Fruit fly (Drosophila melanogaster) whole organism, prepupa: ENCODE data around the gene CG42847.

Experiments
- Blimp-1 ChIP-seq: fragments of 200-800 bp; sonication (Bioruptor generic); optimal IDR thresholded peaks from 3 replicates; lab custom pipeline; 2017; ENCODE audit warnings: missing biosample characterization, missing genetic modification characterization, mild to moderate bottlenecking, moderate library complexity, missing genetic modification reagents
- CG10669 ChIP-seq: fragments of 200-800 bp; sonication (Bioruptor generic); optimal IDR thresholded peaks from 3 replicates; lab custom pipeline; 2018; ENCODE audit warnings: missing biosample characterization, mild to moderate bottlenecking, missing genetic modification characterization, moderate library complexity
- CG11762 ChIP-seq: fragments of 200-800 bp; sonication (Bioruptor generic); optimal IDR thresholded peaks from 3 replicates; lab custom pipeline; 2016; ENCODE audit warnings: missing biosample characterization, missing genetic modification characterization; ENCODE audit not compliant: insufficient read depth
- CG11902 ChIP-seq: fragments of 200-800 bp; sonication (Bioruptor generic); optimal IDR thresholded peaks from 3 replicates; lab custom pipeline; 2016; ENCODE audit warnings: missing biosample characterization, missing genetic modification characterization
- CG15336 ChIP-seq: fragments of 200-800 bp; sonication (Bioruptor generic); IDR thresholded peaks from 2 replicates; pipeline ENCODE4 v1.3.6; 2022; ENCODE audit warnings: missing biosample characterization, missing genetic modification characterization
- CG16779 ChIP-seq: fragments of 200-800 bp; sonication (Bioruptor generic); optimal IDR thresholded peaks from 3 replicates; lab custom pipeline; 2017; ENCODE audit warnings: missing biosample characterization, mild to moderate bottlenecking, missing genetic modification characterization
- CG3032 ChIP-seq: fragments of 200-800 bp; optimal IDR thresholded peaks from 2 replicates; lab custom pipeline; 2019; ENCODE audit warnings: missing biosample characterization, mild to moderate bottlenecking, missing genetic modification characterization, moderate library complexity
- CG31627 ChIP-seq: fragments of 200-800 bp; sonication (Bioruptor generic); optimal IDR thresholded peaks from 3 replicates; lab custom pipeline; 2016; ENCODE audit warnings: missing biosample characterization, missing genetic modification characterization
- CG32006 ChIP-seq: fragments of 200-800 bp; sonication (Bioruptor generic); optimal IDR thresholded peaks from 3 replicates; lab custom pipeline; 2017; ENCODE audit warnings: missing biosample characterization, mild to moderate bottlenecking, missing genetic modification characterization
- CG6163 ChIP-seq: fragments of 200-800 bp; sonication (Bioruptor generic); IDR thresholded peaks from 3 replicates; pipeline ENCODE4 v1.3.6; 2022; ENCODE audit warnings: missing biosample characterization, missing genetic modification characterization
- CG6276 ChIP-seq: fragments of 200-800 bp; sonication (Bioruptor generic); optimal IDR thresholded peaks from 2 replicates; lab custom pipeline; 2017; ENCODE audit warnings: missing biosample characterization, mild to moderate bottlenecking, missing genetic modification characterization
- CG6792 ChIP-seq: fragments of 200-800 bp; sonication (Bioruptor generic); optimal IDR thresholded peaks from 3 replicates; lab custom pipeline; 2016; ENCODE audit warnings: missing biosample characterization, missing genetic modification characterization
- CG8119 ChIP-seq: fragments of 200-800 bp; sonication (Bioruptor generic); IDR thresholded peaks from 3 replicates; pipeline ENCODE4 v1.3.6; 2022; ENCODE audit warnings: missing biosample characterization, missing genetic modification characterization
- CG8319 ChIP-seq: fragments of 200-800 bp; sonication (Bioruptor generic); optimal IDR thresholded peaks from 3 replicates; lab custom pipeline; 2016; ENCODE audit warnings: missing biosample characterization, missing genetic modification characterization
- CG9139 ChIP-seq: fragments of 200-800 bp; sonication (Bioruptor generic); optimal IDR thresholded peaks from 3 replicates; lab custom pipeline; 2017; ENCODE audit warnings: missing biosample characterization, mild to moderate bottlenecking, missing genetic modification characterization
- Eip78C ChIP-seq: fragments of 200-800 bp; sonication (Bioruptor generic); peaks from one replicate; lab custom pipeline; 2016; ENCODE audit warnings: missing biosample characterization, missing genetic modification characterization
- Eip93F ChIP-seq: fragments of 200-800 bp; sonication (Bioruptor generic); optimal IDR thresholded peaks from 2 replicates; lab custom pipeline; 2016; ENCODE audit warnings: missing biosample characterization, mild to moderate bottlenecking, missing genetic modification characterization
- Ets21C ChIP-seq: fragments of 200-800 bp; sonication (Bioruptor generic); optimal IDR thresholded peaks from 3 replicates; lab custom pipeline; 2016; ENCODE audit warnings: missing biosample characterization, missing genetic modification characterization
- Ets96B ChIP-seq: fragments of 200-800 bp; optimal IDR thresholded peaks from 2 replicates; lab custom pipeline; 2019; ENCODE audit warnings: missing biosample characterization, mild to moderate bottlenecking, missing genetic modification characterization, moderate library complexity
- Gug ChIP-seq: fragments of 200-800 bp; sonication (Bioruptor generic); IDR thresholded peaks from 2 replicates; pipeline ENCODE4 v1.3.6; 2022; ENCODE audit warnings: missing biosample characterization, missing genetic modification characterization
- Hr38 ChIP-seq: sonication (Bioruptor generic); optimal IDR thresholded peaks from 2 replicates; lab custom pipeline; 2016; ENCODE audit warnings: missing biosample characterization, missing genetic modification characterization
- Hr39 ChIP-seq: fragments of 200-800 bp; sonication (Bioruptor generic); optimal IDR thresholded peaks from 2 replicates; lab custom pipeline; 2016; ENCODE audit warnings: missing biosample characterization, missing genetic modification characterization
- Hr4 ChIP-seq: fragments of 200-800 bp; sonication (Bioruptor generic); optimal IDR thresholded peaks from 3 replicates; lab custom pipeline; 2016; ENCODE audit warnings: missing biosample characterization, missing genetic modification characterization
- Lpt ChIP-seq: fragments of 200-800 bp; sonication (Bioruptor generic); optimal IDR thresholded peaks from 3 replicates; lab custom pipeline; 2016; ENCODE audit warnings: missing biosample characterization, missing genetic modification characterization
- Met ChIP-seq: fragments of 200-800 bp; sonication (Bioruptor generic); optimal IDR thresholded peaks from 3 replicates; lab custom pipeline; 2016; ENCODE audit warnings: missing biosample characterization, missing genetic modification characterization
- OdsH ChIP-seq: fragments of 200-800 bp; sonication (Bioruptor generic); optimal IDR thresholded peaks from 3 replicates; lab custom pipeline; 2016; ENCODE audit warnings: missing biosample characterization, missing genetic modification characterization
- Sox102F ChIP-seq: fragments of 200-800 bp; sonication (Bioruptor generic); optimal IDR thresholded peaks from 2 replicates; lab custom pipeline; 2016; ENCODE audit warnings: missing biosample characterization, mild to moderate bottlenecking, missing genetic modification characterization
- Sox15 ChIP-seq: fragments of 200-800 bp; sonication (Bioruptor generic); optimal IDR thresholded peaks from 3 replicates; lab custom pipeline; 2016; ENCODE audit warnings: missing biosample characterization, missing genetic modification characterization
- achi ChIP-seq: fragments of 200-800 bp; sonication (Bioruptor generic); optimal IDR thresholded peaks from 3 replicates; lab custom pipeline; 2016; ENCODE audit warnings: missing biosample characterization, missing genetic modification characterization
- acj6 ChIP-seq: fragments of 200-800 bp; sonication (Bioruptor generic); optimal IDR thresholded peaks from 3 replicates; lab custom pipeline; 2016; ENCODE audit warnings: missing biosample characterization, missing genetic modification characterization
- cyc ChIP-seq: fragments of 200-800 bp; sonication (Bioruptor generic); optimal IDR thresholded peaks from 3 replicates; lab custom pipeline; 2016; ENCODE audit warnings: missing biosample characterization, missing genetic modification characterization
- dac ChIP-seq: fragments of 200-800 bp; sonication (Bioruptor generic); optimal IDR thresholded peaks from 2 replicates; lab custom pipeline; 2017; ENCODE audit warnings: missing biosample characterization, mild to moderate bottlenecking, missing genetic modification characterization
- dsx ChIP-seq: fragments of 200-800 bp; optimal IDR thresholded peaks from 3 replicates; lab custom pipeline; 2019; ENCODE audit warnings: missing biosample characterization, mild to moderate bottlenecking, missing genetic modification characterization, moderate library complexity; ENCODE audit not compliant: poor library complexity, severe bottlenecking
- eg ChIP-seq: fragments of 200-800 bp; sonication (Bioruptor generic); IDR thresholded peaks from 3 replicates; pipeline ENCODE4 v1.3.6; 2022; ENCODE audit warnings: missing biosample characterization, missing genetic modification characterization
- esn ChIP-seq: fragments of 200-800 bp; sonication (Bioruptor generic); optimal IDR thresholded peaks from 2 replicates; lab custom pipeline; 2016; ENCODE audit warnings: missing biosample characterization, mild to moderate bottlenecking, missing genetic modification characterization, moderate library complexity
- fd85E ChIP-seq: fragments of 200-800 bp; sonication (Bioruptor generic); optimal IDR thresholded peaks from 3 replicates; lab custom pipeline; 2016; ENCODE audit warnings: missing biosample characterization, missing genetic modification characterization
- fkh ChIP-seq: fragments of 200-800 bp; sonication (Bioruptor generic); optimal IDR thresholded peaks from 3 replicates; lab custom pipeline; 2017; ENCODE audit warnings: missing biosample characterization, mild to moderate bottlenecking, missing genetic modification characterization, moderate library complexity
- lz ChIP-seq: fragments of 200-800 bp; sonication (Bioruptor generic); optimal IDR thresholded peaks from 3 replicates; lab custom pipeline; 2016; ENCODE audit warnings: missing biosample characterization, missing genetic modification characterization
- pdm3 ChIP-seq: fragments of 200-800 bp; sonication (Bioruptor generic); optimal IDR thresholded peaks from 3 replicates; lab custom pipeline; 2016; ENCODE audit warnings: missing biosample characterization, missing genetic modification characterization
- salr ChIP-seq, 2 experiments: fragments of 200-800 bp; sonication (Bioruptor generic); optimal IDR thresholded peaks; 3 replicates each; lab custom pipeline; 2016 to 2018; ENCODE audit warnings: missing biosample characterization in 2 of 2, missing genetic modification characterization in 2 of 2, mild to moderate bottlenecking in 1 of 2
- spab ChIP-seq: fragments of 200-800 bp; sonication (Bioruptor generic); optimal IDR thresholded peaks from 2 replicates; lab custom pipeline; 2017; ENCODE audit warnings: missing biosample characterization, mild to moderate bottlenecking, missing genetic modification characterization, missing genetic modification reagents
- ss ChIP-seq, 2 experiments: fragments of 200-800 bp; sonication (Bioruptor generic); optimal IDR thresholded peaks; 2 replicates in 1 of 2; 3 replicates in 1 of 2; lab custom pipeline; 2017 to 2018; ENCODE audit warnings: mild to moderate bottlenecking in 2 of 2, missing biosample characterization in 2 of 2, missing genetic modification characterization in 2 of 2, moderate library complexity in 1 of 2
- svp ChIP-seq: fragments of 200-800 bp; sonication (Bioruptor generic); peaks from one replicate; lab custom pipeline; 2016; ENCODE audit warnings: missing biosample characterization, missing genetic modification characterization
- topi ChIP-seq: fragments of 200-800 bp; sonication (Bioruptor generic); optimal IDR thresholded peaks from 3 replicates; lab custom pipeline; 2016; ENCODE audit warnings: missing biosample characterization, missing genetic modification characterization
- vri ChIP-seq: fragments of 200-800 bp; sonication (Bioruptor generic); optimal IDR thresholded peaks from 3 replicates; lab custom pipeline; 2016; ENCODE audit warnings: missing biosample characterization, mild to moderate bottlenecking, missing genetic modification characterization

Gene CG42847

DNA sequence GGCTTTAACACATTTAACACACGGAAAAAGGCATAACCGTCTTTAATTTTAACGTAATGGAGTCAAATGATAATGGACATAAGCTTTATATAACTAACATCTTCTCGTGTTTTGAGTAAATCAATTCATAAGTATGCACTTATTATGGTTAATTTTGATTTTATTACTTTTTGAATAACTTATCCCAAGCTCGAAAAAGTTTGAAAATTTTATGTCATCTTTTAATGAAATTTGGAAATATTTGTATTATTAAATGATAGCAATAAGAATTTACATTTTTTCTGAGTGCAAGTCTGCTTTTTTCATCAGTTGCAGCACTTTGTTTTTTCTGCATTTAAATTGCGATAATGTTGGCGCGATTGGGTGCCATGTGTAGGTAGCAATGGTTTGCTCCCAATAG is 20.1 kb downstream of the CG42847 start (continued):
- peak; percentile 38 for TF ChIP-seq Sox15 (GFP tag; lab: Kevin White, UChicago)
- TF ChIP-seq pdm3 (GFP tag; lab: Kevin White, UChicago): peak; percentile 71
- peak; percentile 20 for TF ChIP-seq Ets21C (GFP tag; lab: Kevin White, UChicago)
- TF ChIP-seq fkh (GFP tag; lab: Kevin White, UChicago): no peak
- peak; percentile 66; the same call in 1 of the 2 replicates for TF ChIP-seq Gug (GFP tag; lab: Robert Waterston, UW)
- peak; percentile 42 for TF ChIP-seq CG31627 (GFP tag; lab: Kevin White, UChicago)
- TF ChIP-seq vri: no peak
- peak; percentile 33 for TF ChIP-seq Hr39 (GFP tag; lab: Kevin White, UChicago)
- peak; percentile 74 for TF ChIP-seq esn (GFP tag; lab: Kevin White, UChicago)
- peak; percentile 72 for TF ChIP-seq CG32006 (GFP tag; lab: Kevin White, UChicago)
- no peak for TF ChIP-seq CG16779 (tag; lab: Kevin White, UChicago)
- TF ChIP-seq CG6163 (GFP tag; lab: Robert Waterston, UW): peak; percentile 76
- peak; percentile 82 for TF ChIP-seq eg
- TF ChIP-seq OdsH: peak; percentile 72
- peak; percentile 70 for TF ChIP-seq Met (GFP tag; lab: Kevin White, UChicago)
- no peak for TF ChIP-seq fd85E (GFP tag; lab: Kevin White, UChicago)
- TF ChIP-seq CG15336 (GFP tag; lab: Robert Waterston, UW): peak; percentile 78
- TF ChIP-seq topi (GFP tag; lab: Kevin White, UChicago): peak; percentile 53
- TF ChIP-seq CG9139 (GFP tag; lab: Kevin White, UChicago): no peak
- peak; percentile 28 for TF ChIP-seq CG11762 (GFP tag; lab: Kevin White, UChicago)
- TF ChIP-seq Sox102F (GFP tag; lab: Kevin White, UChicago): peak; percentile 42
- TF ChIP-seq Hr4 (GFP tag; lab: Kevin White, UChicago): peak; percentile 59
- TF ChIP-seq dac (GFP tag; lab: Kevin White, UChicago): peak; percentile 3
- TF ChIP-seq CG6276 (GFP tag; lab: Kevin White, UChicago): peak; percentile 52
- no peak for TF ChIP-seq Blimp-1 (GFP tag; lab: Kevin White, UChicago)
- peak in 1 of 2 experiments; percentile 69 for TF ChIP-seq salr (GFP tag; optimal IDR thresholded peaks at IDR 0.05; lab: Kevin White, UChicago)
- peak; percentile 91 for TF ChIP-seq Eip78C (GFP tag; lab: Kevin White, UChicago)
- peak; percentile 50 for TF ChIP-seq lz (GFP tag; lab: Kevin White, UChicago)
- TF ChIP-seq Hr38 (GFP tag; lab: Kevin White, UChicago): no peak
- peak; percentile 54 for TF ChIP-seq dsx (GFP tag; lab: Kevin White, UChicago)
- TF ChIP-seq svp (GFP tag; lab: Kevin White, UChicago): peak; percentile 70
- TF ChIP-seq CG10669 (GFP tag; lab: Kevin White, UChicago): peak; percentile 55
- TF ChIP-seq CG11902: no peak
- TF ChIP-seq spab (GFP tag; lab: Kevin White, UChicago): peak; percentile 50
- peak; percentile 10 to 41 for TF ChIP-seq ss (GFP tag; optimal IDR thresholded peaks at IDR 0.05; lab: Kevin White, UChicago)
- peak; percentile 68 for TF ChIP-seq Ets96B (tag; lab: Kevin White, UChicago)
- peak; percentile 39 for TF ChIP-seq CG6792 (GFP tag; lab: Kevin White, UChicago)

DNA sequence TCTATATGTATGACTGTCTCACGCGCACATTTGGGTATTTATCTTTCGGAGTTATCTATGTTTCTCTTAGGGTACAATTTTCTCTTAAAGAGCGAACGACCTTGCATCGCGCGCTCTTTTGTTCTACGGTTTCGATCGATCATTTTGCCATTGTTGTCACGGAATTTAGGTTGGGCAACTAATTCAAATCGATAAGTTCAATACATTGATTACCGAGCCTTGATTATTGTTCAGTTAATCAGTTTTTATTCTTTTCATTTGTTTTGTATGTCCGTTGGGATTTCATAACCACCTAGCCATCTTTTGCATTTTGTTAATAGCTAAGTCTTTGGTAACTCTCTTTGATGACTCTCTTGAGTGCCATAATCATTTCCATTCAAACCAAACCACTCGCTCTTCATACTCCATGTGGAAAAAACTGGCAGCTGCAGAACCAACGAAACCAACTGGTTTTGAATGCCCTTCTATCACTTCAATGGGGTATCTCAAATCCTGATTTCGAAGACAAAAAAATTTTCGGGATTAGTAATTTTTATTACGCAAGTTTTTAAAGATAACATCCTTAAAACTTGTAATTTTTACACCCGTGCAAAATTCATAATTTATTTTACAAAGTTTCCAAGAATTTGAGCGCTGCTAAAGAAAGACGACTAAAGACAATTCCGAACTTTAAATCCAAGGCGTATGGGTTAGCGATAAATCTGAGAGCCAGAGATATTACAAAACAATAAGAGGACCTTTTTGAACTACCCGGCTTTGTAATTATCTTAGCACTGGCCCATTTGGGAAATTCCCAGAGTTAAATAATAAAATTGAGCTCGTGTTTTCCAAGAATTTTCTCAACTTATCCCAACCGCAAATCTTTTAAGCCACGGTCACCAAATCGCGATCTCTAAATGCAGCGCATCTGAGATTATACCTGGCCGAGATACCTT is 20.9 kb downstream of the CG42847 start:
- TF ChIP-seq salr (GFP tag; optimal IDR thresholded peaks at IDR 0.05; lab: Kevin White, UChicago): peak in 1 of 2 experiments; percentile 37
- no peak for TF ChIP-seq CG6792 (GFP tag; lab: Kevin White, UChicago)
- TF ChIP-seq CG6276 (GFP tag; lab: Kevin White, UChicago): no peak
- no peak for TF ChIP-seq Gug (GFP tag; lab: Robert Waterston, UW)
- no peak for TF ChIP-seq svp (GFP tag; lab: Kevin White, UChicago)
- TF ChIP-seq Eip93F (GFP tag; lab: Kevin White, UChicago): no peak
- TF ChIP-seq Lpt: no peak
- TF ChIP-seq CG15336 (GFP tag; lab: Robert Waterston, UW): no peak
- peak; percentile 57 for TF ChIP-seq Hr39 (GFP tag; lab: Kevin White, UChicago)
- no peak for TF ChIP-seq CG3032 (tag; lab: Kevin White, UChicago)
- no peak for TF ChIP-seq CG8119
- TF ChIP-seq dac (GFP tag; lab: Kevin White, UChicago): no peak
- peak; percentile 19 for TF ChIP-seq Hr4 (GFP tag; lab: Kevin White, UChicago)
- TF ChIP-seq topi (GFP tag; lab: Kevin White, UChicago): peak; percentile 60
- peak; percentile 30 for TF ChIP-seq CG11902
- no peak for TF ChIP-seq Sox102F (GFP tag; lab: Kevin White, UChicago)
- peak; percentile 1 for TF ChIP-seq cyc (GFP tag; lab: Kevin White, UChicago)
- TF ChIP-seq achi (GFP tag; lab: Kevin White, UChicago): no peak
- TF ChIP-seq acj6 (GFP tag; lab: Kevin White, UChicago): peak; percentile 9
- no peak for TF ChIP-seq Hr38 (GFP tag; lab: Kevin White, UChicago)
- TF ChIP-seq CG9139 (GFP tag; lab: Kevin White, UChicago): no peak
- peak; percentile 51 for TF ChIP-seq Eip78C (GFP tag; lab: Kevin White, UChicago)
- TF ChIP-seq CG11762 (GFP tag; lab: Kevin White, UChicago): no peak
- TF ChIP-seq CG8319 (GFP tag; lab: Kevin White, UChicago): no peak
